Fruit fly (Drosophila melanogaster) whole organism, prepupa: Measurements from ENCODE around the gene slp1.
A peak's percentile ranks its signal among the peaks of the same experiment; 100 is the strongest.

ENCODE experiments used
- CG11902 ChIP-seq: fragments of 200-800 bp; sonication (Bioruptor generic); optimal IDR thresholded peaks from 3 replicates; lab custom pipeline; 2016; ENCODE audit warnings: missing biosample characterization, missing genetic modification characterization
- CG15336 ChIP-seq: fragments of 200-800 bp; sonication (Bioruptor generic); IDR thresholded peaks from 2 replicates; pipeline ENCODE4 v1.3.6; 2022; ENCODE audit warnings: missing biosample characterization, missing genetic modification characterization
- CG4318 ChIP-seq: fragments of 200-800 bp; sonication (Bioruptor generic); optimal IDR thresholded peaks from 3 replicates; lab custom pipeline; 2017; ENCODE audit warnings: missing biosample characterization, mild to moderate bottlenecking, missing genetic modification characterization
- Eip93F ChIP-seq: fragments of 200-800 bp; sonication (Bioruptor generic); optimal IDR thresholded peaks from 2 replicates; lab custom pipeline; 2016; ENCODE audit warnings: missing biosample characterization, mild to moderate bottlenecking, missing genetic modification characterization
- Hr39 ChIP-seq: fragments of 200-800 bp; sonication (Bioruptor generic); optimal IDR thresholded peaks from 2 replicates; lab custom pipeline; 2016; ENCODE audit warnings: missing biosample characterization, missing genetic modification characterization
- Sox102F ChIP-seq: fragments of 200-800 bp; sonication (Bioruptor generic); optimal IDR thresholded peaks from 2 replicates; lab custom pipeline; 2016; ENCODE audit warnings: missing biosample characterization, mild to moderate bottlenecking, missing genetic modification characterization
- eg ChIP-seq: fragments of 200-800 bp; sonication (Bioruptor generic); IDR thresholded peaks from 3 replicates; pipeline ENCODE4 v1.3.6; 2022; ENCODE audit warnings: missing biosample characterization, missing genetic modification characterization

DNA sequence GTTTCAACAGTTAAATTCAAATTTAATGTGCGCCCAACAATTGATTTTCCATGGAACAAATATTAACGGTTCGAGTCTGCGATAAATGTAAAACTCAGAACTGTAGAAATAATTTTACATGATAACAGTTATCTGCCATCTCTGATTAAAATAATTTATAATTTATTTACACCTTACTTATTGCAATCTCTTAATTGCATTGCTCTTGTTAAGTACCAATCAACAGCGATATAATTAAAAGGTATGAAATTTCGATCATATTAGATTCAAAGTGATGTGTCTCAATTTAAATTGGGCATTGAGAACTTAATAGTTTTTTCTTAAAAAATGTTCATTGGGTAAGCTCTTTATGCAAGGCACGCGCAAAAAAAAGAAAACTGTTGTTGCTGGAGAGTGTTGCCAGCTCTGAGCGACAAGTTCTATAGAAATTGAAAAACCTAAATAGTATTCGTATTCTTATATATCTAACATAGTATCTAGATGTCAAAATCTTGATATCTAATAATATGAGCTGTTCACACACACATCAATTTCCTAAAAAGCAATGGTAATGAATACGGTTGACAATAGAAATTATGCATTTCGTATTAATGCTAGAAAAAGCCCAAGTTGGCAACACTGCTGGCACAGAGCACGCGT lies 22.5 kb upstream of the slp1 start:
- TF ChIP-seq Eip93F (GFP tag; lab: Kevin White, UChicago) (peak; percentile 16), CG15336 (GFP tag; lab: Robert Waterston, UW) (peak; percentile 82), Sox102F (GFP tag; lab: Kevin White, UChicago) (peak; percentile 31), CG4318 (GFP tag; lab: Kevin White, UChicago) (peak; percentile 40), CG11902 (no peak), Hr39 (GFP tag; lab: Kevin White, UChicago) (no peak), eg (GFP tag; lab: Robert Waterston, UW) (peak; percentile 90)
